Fruit fly (Drosophila melanogaster) whole organism, embryonic: ENCODE results near the gene CG1172.

ENCODE experiments used
- B-H1 ChIP-seq: fragments of 200-800 bp; sonication (Bioruptor generic); IDR thresholded peaks from 3 replicates; pipeline ENCODE4 v1.3.6; 2022; ENCODE audit warnings: missing biosample characterization, missing genetic modification characterization
- CG11504 ChIP-seq: fragments of 200-800 bp; sonication (Bioruptor generic); optimal IDR thresholded peaks from 3 replicates; lab custom pipeline; 2019; ENCODE audit warnings: missing biosample characterization, mild to moderate bottlenecking, missing genetic modification characterization, moderate library complexity
- CG11560 ChIP-seq: fragments of 200-800 bp; sonication (Bioruptor generic); IDR thresholded peaks from 3 replicates; pipeline ENCODE4 v1.3.6; 2022; ENCODE audit warnings: missing biosample characterization, missing genetic modification characterization
- CG12942 ChIP-seq: fragments of 200-800 bp; sonication (Bioruptor generic); optimal IDR thresholded peaks from 3 replicates; lab custom pipeline; 2016; ENCODE audit warnings: missing biosample characterization, missing genetic modification characterization
- CG14050 ChIP-seq: fragments of 200-800 bp; sonication (Bioruptor generic); IDR thresholded peaks from 3 replicates; pipeline ENCODE4 v1.3.6; 2022; ENCODE audit warnings: missing biosample characterization, missing genetic modification characterization
- CG17568 ChIP-seq: fragments of 200-800 bp; sonication (Bioruptor generic); optimal IDR thresholded peaks from 2 replicates; lab custom pipeline; 2018; ENCODE audit warnings: missing biosample characterization, mild to moderate bottlenecking, missing genetic modification characterization, moderate library complexity
- CG18599 ChIP-seq: fragments of 200-800 bp; sonication (Bioruptor generic); optimal IDR thresholded peaks from 3 replicates; lab custom pipeline; 2017; ENCODE audit warnings: missing biosample characterization, missing genetic modification characterization, mild to moderate bottlenecking, moderate library complexity, missing genetic modification reagents
- CG2116 ChIP-seq: fragments of 200-800 bp; sonication (Bioruptor generic); optimal IDR thresholded peaks from 3 replicates; lab custom pipeline; 2018; ENCODE audit warnings: missing biosample characterization, mild to moderate bottlenecking, missing genetic modification characterization
- CG2199 ChIP-seq: fragments of 200-800 bp; sonication (Bioruptor generic); IDR thresholded peaks from 3 replicates; pipeline ENCODE4 v1.3.6; 2022; ENCODE audit warnings: missing biosample characterization, missing genetic modification characterization
- CG2889 ChIP-seq: fragments of 200-800 bp; sonication (Bioruptor generic); IDR thresholded peaks from 3 replicates; pipeline ENCODE4 v1.3.6; 2022; ENCODE audit warnings: missing biosample characterization, missing genetic modification characterization
- CG31388 ChIP-seq: fragments of 200-800 bp; sonication (Bioruptor generic); optimal IDR thresholded peaks from 2 replicates; lab custom pipeline; 2016; ENCODE audit warnings: missing biosample characterization, missing genetic modification characterization
- CG3407 ChIP-seq: fragments of 200-800 bp; sonication (Bioruptor generic); optimal IDR thresholded peaks from 2 replicates; lab custom pipeline; 2018; ENCODE audit warnings: missing biosample characterization, mild to moderate bottlenecking, missing genetic modification characterization
- CG3847 ChIP-seq: fragments of 200-800 bp; sonication (Bioruptor generic); IDR thresholded peaks from 2 replicates; pipeline ENCODE4 v1.3.6; 2022; ENCODE audit warnings: missing biosample characterization, missing genetic modification characterization
- CG4854 ChIP-seq: fragments of 200-800 bp; sonication (Bioruptor generic); optimal IDR thresholded peaks from 2 replicates; lab custom pipeline; 2016; ENCODE audit warnings: missing biosample characterization, missing genetic modification characterization, inconsistent platforms
- CG6654 ChIP-seq: fragments of 200-800 bp; sonication (Bioruptor generic); optimal IDR thresholded peaks from 2 replicates; lab custom pipeline; 2017; ENCODE audit warnings: missing biosample characterization, mild to moderate bottlenecking, missing genetic modification characterization
- CG6683 ChIP-seq: fragments of 200-800 bp; sonication (Bioruptor generic); optimal IDR thresholded peaks from 2 replicates; lab custom pipeline; 2017; ENCODE audit warnings: missing biosample characterization, mild to moderate bottlenecking, missing genetic modification characterization, missing genetic modification reagents
- CG6813 ChIP-seq: fragments of 200-800 bp; sonication (Bioruptor generic); optimal IDR thresholded peaks from 2 replicates; lab custom pipeline; 2017; ENCODE audit warnings: missing biosample characterization, missing genetic modification characterization, mild to moderate bottlenecking, moderate library complexity, missing genetic modification reagents
- CG7357 ChIP-seq: fragments of 200-800 bp; sonication (Bioruptor generic); IDR thresholded peaks from 3 replicates; pipeline ENCODE4 v1.3.6; 2022; ENCODE audit warnings: missing biosample characterization, missing genetic modification characterization
- CG8281 ChIP-seq: fragments of 200-800 bp; sonication (Bioruptor generic); optimal IDR thresholded peaks from 2 replicates; lab custom pipeline; 2018; ENCODE audit warnings: missing biosample characterization, mild to moderate bottlenecking, missing genetic modification characterization, moderate library complexity
- CG9876 ChIP-seq: fragments of 200-800 bp; sonication (Bioruptor generic); optimal IDR thresholded peaks from 2 replicates; lab custom pipeline; 2016; ENCODE audit warnings: missing biosample characterization, missing genetic modification characterization
- Camta ChIP-seq: fragments of 200-800 bp; sonication (Bioruptor generic); optimal IDR thresholded peaks from 2 replicates; lab custom pipeline; 2016; ENCODE audit warnings: missing biosample characterization, missing genetic modification characterization
- Dad ChIP-seq: fragments of 200-800 bp; sonication (Bioruptor generic); optimal IDR thresholded peaks from 3 replicates; lab custom pipeline; 2016; ENCODE audit warnings: missing biosample characterization, missing genetic modification characterization
- Dfd ChIP-seq, 2 experiments: fragments of >200 bp; optimal IDR thresholded peaks; 2 replicates each; lab custom pipeline; 2017; ENCODE audit warnings: missing biosample characterization in 2 of 2, missing genetic modification characterization in 2 of 2
- Drgx ChIP-seq: fragments of 200-800 bp; sonication (Bioruptor generic); IDR thresholded peaks from 2 replicates; pipeline ENCODE4 v1.3.6; 2022; ENCODE audit warnings: missing biosample characterization, missing genetic modification characterization
- Ets97D ChIP-seq: fragments of 200-800 bp; sonication (Bioruptor generic); optimal IDR thresholded peaks from 3 replicates; lab custom pipeline; 2016; ENCODE audit warnings: missing biosample characterization, missing genetic modification characterization
- GATAe ChIP-seq: fragments of 200-800 bp; sonication (Bioruptor generic); conservative IDR thresholded peaks from 2 replicates; pipeline ENCODE4 v1.3.6; 2022; ENCODE audit warnings: missing biosample characterization, missing genetic modification characterization
- Gsc ChIP-seq: fragments of 200-800 bp; sonication (Bioruptor generic); IDR thresholded peaks from 2 replicates; pipeline ENCODE4 v1.3.6; 2022; ENCODE audit warnings: missing biosample characterization, missing genetic modification characterization
- HLH54F ChIP-seq: fragments of 200-800 bp; sonication (Bioruptor generic); optimal IDR thresholded peaks from 3 replicates; lab custom pipeline; 2016; ENCODE audit warnings: missing biosample characterization, missing genetic modification characterization
- HmgD ChIP-seq: fragments of 200-800 bp; sonication (Bioruptor generic); optimal IDR thresholded peaks from 3 replicates; lab custom pipeline; 2016; ENCODE audit warnings: missing biosample characterization, missing genetic modification characterization
- Rx ChIP-seq: fragments of 200-800 bp; sonication (Bioruptor generic); IDR thresholded peaks from 2 replicates; pipeline ENCODE4 v1.3.6; 2022; ENCODE audit warnings: missing biosample characterization, missing genetic modification characterization
- TFAM ChIP-seq: fragments of 200-800 bp; sonication (Bioruptor generic); optimal IDR thresholded peaks from 2 replicates; lab custom pipeline; 2017; ENCODE audit warnings: missing biosample characterization, missing genetic modification characterization, inconsistent platforms
- abd-A ChIP-seq: fragments of 200-800 bp; sonication (Bioruptor generic); optimal IDR thresholded peaks from 3 replicates; lab custom pipeline; 2019; ENCODE audit warnings: missing biosample characterization, mild to moderate bottlenecking, missing genetic modification characterization, moderate library complexity
- bsh ChIP-seq, 2 experiments: fragments of 200-800 bp; sonication (Bioruptor generic); optimal IDR thresholded peaks; 2 replicates each; lab custom pipeline; 2017 to 2018; ENCODE audit warnings: mild to moderate bottlenecking in 2 of 2, missing biosample characterization in 2 of 2, missing genetic modification characterization in 2 of 2, moderate library complexity in 1 of 2
- crp ChIP-seq, 2 experiments: fragments of 200-800 bp; sonication (Bioruptor generic); optimal IDR thresholded peaks; 2 replicates in 1 of 2; 3 replicates in 1 of 2; lab custom pipeline; 2017; ENCODE audit warnings: missing biosample characterization in 2 of 2, missing genetic modification characterization in 2 of 2, mild to moderate bottlenecking in 1 of 2, moderate library complexity in 1 of 2
- emc ChIP-seq: fragments of 200-800 bp; sonication (Bioruptor generic); optimal IDR thresholded peaks from 2 replicates; lab custom pipeline; 2016; ENCODE audit warnings: missing biosample characterization, missing genetic modification characterization
- fd64A ChIP-seq: fragments of 200-800 bp; sonication (Bioruptor generic); optimal IDR thresholded peaks from 3 replicates; lab custom pipeline; 2018; ENCODE audit warnings: missing biosample characterization, mild to moderate bottlenecking, missing genetic modification characterization
- fd96Cb ChIP-seq: fragments of 200-800 bp; sonication (Bioruptor generic); optimal IDR thresholded peaks from 2 replicates; lab custom pipeline; 2018; ENCODE audit warnings: missing biosample characterization, mild to moderate bottlenecking, missing genetic modification characterization, moderate library complexity
- ftz-f1 ChIP-seq: fragments of 200-800 bp; sonication (Bioruptor generic); optimal IDR thresholded peaks from 2 replicates; lab custom pipeline; 2016; ENCODE audit warnings: missing biosample characterization, missing genetic modification characterization
- grau ChIP-seq: fragments of 200-800 bp; optimal IDR thresholded peaks from 3 replicates; lab custom pipeline; 2019; ENCODE audit warnings: missing biosample characterization, mild to moderate bottlenecking, missing genetic modification characterization, moderate library complexity
- lilli ChIP-seq: fragments of 200-800 bp; sonication (Bioruptor generic); optimal IDR thresholded peaks from 3 replicates; lab custom pipeline; 2016; ENCODE audit warnings: missing biosample characterization, missing genetic modification characterization
- phol ChIP-seq: fragments of 200-800 bp; sonication (Bioruptor generic); optimal IDR thresholded peaks from 3 replicates; lab custom pipeline; 2018; ENCODE audit warnings: missing biosample characterization, mild to moderate bottlenecking, missing genetic modification characterization, moderate library complexity
- prd ChIP-seq, 3 experiments: fragments of >200 bp in 2 of 3; fragments of 200-800 bp in 1 of 3; sonication (Bioruptor generic) in 1 of 3; optimal IDR thresholded peaks in 2 of 3; IDR thresholded peaks in 1 of 3; 2 replicates in 2 of 3; 3 replicates in 1 of 3; pipeline versions ENCODE4 v1.3.6 to Lab custom; 2017 to 2022; ENCODE audit warnings: missing biosample characterization in 1 of 3, missing genetic modification characterization in 1 of 3
- ranshi ChIP-seq: fragments of 200-800 bp; sonication (Bioruptor generic); IDR thresholded peaks from 2 replicates; pipeline ENCODE4 v1.3.6; 2022; ENCODE audit warnings: missing biosample characterization, missing genetic modification characterization
- slou ChIP-seq: fragments of 200-800 bp; sonication (Bioruptor generic); optimal IDR thresholded peaks from 3 replicates; lab custom pipeline; 2016; ENCODE audit warnings: missing biosample characterization, missing genetic modification characterization
- tio ChIP-seq: fragments of 200-800 bp; sonication (Bioruptor generic); optimal IDR thresholded peaks from 2 replicates; lab custom pipeline; 2017; ENCODE audit warnings: missing biosample characterization, missing genetic modification characterization, inconsistent platforms
- trh ChIP-seq: fragments of 200-800 bp; sonication (Bioruptor generic); optimal IDR thresholded peaks from 2 replicates; lab custom pipeline; 2016; ENCODE audit warnings: missing biosample characterization, missing genetic modification characterization
- tx ChIP-seq: fragments of 200-800 bp; sonication (Bioruptor generic); optimal IDR thresholded peaks from 2 replicates; lab custom pipeline; 2016; ENCODE audit warnings: missing biosample characterization, missing genetic modification characterization
- vnd ChIP-seq: fragments of 200-800 bp; sonication (Bioruptor generic); IDR thresholded peaks from 3 replicates; pipeline ENCODE4 v1.3.6; 2022; ENCODE audit warnings: missing biosample characterization, missing genetic modification characterization; ENCODE audit not compliant: partially characterized antibody
- vvl ChIP-seq: fragments of 200-800 bp; sonication (Bioruptor generic); IDR thresholded peaks from 2 replicates; pipeline ENCODE4 v1.3.6; 2022; ENCODE audit warnings: missing biosample characterization, missing genetic modification characterization
- wek ChIP-seq: fragments of 200-800 bp; sonication (Bioruptor generic); optimal IDR thresholded peaks from 3 replicates; lab custom pipeline; 2018; ENCODE audit warnings: missing biosample characterization, mild to moderate bottlenecking, missing genetic modification characterization, moderate library complexity
- zfh1 ChIP-seq: fragments of 200-800 bp; sonication (Bioruptor generic); IDR thresholded peaks from 3 replicates; pipeline ENCODE4 v1.3.6; 2022; ENCODE audit warnings: missing biosample characterization, missing genetic modification characterization

Gene CG1172

DNA sequence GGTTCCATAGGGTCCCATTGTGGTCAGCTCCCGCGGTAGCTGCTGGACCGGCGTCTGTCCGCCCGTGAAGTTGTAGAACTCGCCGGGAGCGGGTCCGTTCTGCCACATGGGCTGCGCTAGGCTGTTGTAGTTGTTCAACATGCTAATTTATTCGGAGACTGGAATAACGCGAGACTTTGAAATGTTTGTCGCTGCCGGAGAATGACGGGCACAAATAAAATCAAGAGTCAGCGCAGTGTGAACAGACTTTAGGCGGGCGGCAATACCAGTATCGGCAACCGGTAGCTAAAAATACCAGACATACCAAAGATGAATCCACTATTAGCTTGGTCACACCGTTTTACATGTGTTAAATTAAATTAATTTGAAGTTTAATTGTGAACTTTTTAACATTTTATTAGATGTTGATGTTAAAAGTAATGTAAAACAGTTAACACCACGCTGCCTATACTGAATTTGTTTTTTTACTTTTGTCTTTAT, 35.7 kb upstream of the CG1172 start, which contains the start of gene Prosbeta7 (continued):
- TF ChIP-seq fd96Cb (tag; lab: Kevin White, UChicago) = no peak
- no peak for TF ChIP-seq lilli (GFP tag; lab: Kevin White, UChicago)
- TF ChIP-seq CG9876 = no peak
- no peak for TF ChIP-seq CG17568 (GFP tag; lab: Kevin White, UChicago)
- TF ChIP-seq ranshi (GFP tag; lab: Robert Waterston, UW) = no peak
- no peak for TF ChIP-seq fd64A (GFP tag; lab: Kevin White, UChicago)
- no peak for TF ChIP-seq Drgx (GFP tag; lab: Robert Waterston, UW)
- TF ChIP-seq trh (GFP tag; lab: Kevin White, UChicago) = no peak
- no peak for TF ChIP-seq abd-A (tag; lab: Kevin White, UChicago)
- no peak for TF ChIP-seq CG8281
- no peak for TF ChIP-seq CG2889 (GFP tag; lab: Robert Waterston, UW)
- TF ChIP-seq CG3407 = no peak
- TF ChIP-seq emc (GFP tag; lab: Kevin White, UChicago) = no peak
- TF ChIP-seq bsh (GFP tag; optimal IDR thresholded peaks at IDR 0.05; lab: Kevin White, UChicago) = no peak
- TF ChIP-seq Rx (GFP tag; lab: Robert Waterston, UW) = no peak
- no peak for TF ChIP-seq TFAM (GFP tag; lab: Kevin White, UChicago)
- no peak for TF ChIP-seq zfh1 (GFP tag; lab: Robert Waterston, UW)
- peak; percentile 10 for TF ChIP-seq phol (tag; lab: Kevin White, UChicago)
- no peak for TF ChIP-seq CG12942 (GFP tag; lab: Kevin White, UChicago)
- TF ChIP-seq wek (GFP tag; lab: Kevin White, UChicago) = no peak
- no peak for TF ChIP-seq CG6654 (GFP tag; lab: Kevin White, UChicago)
- peak; percentile 10 for TF ChIP-seq ftz-f1 (GFP tag; lab: Kevin White, UChicago)
- no peak for TF ChIP-seq CG6813 (GFP tag; lab: Kevin White, UChicago)
- no peak for TF ChIP-seq CG11560 (tag; lab: Robert Waterston, UW)
- TF ChIP-seq CG11504 (tag; lab: Kevin White, UChicago) = peak; percentile 28
- no peak for TF ChIP-seq CG3847
- no peak for TF ChIP-seq Dfd (GFP tag; optimal IDR thresholded peaks at IDR 0.05; lab: Kevin White, UChicago)
- TF ChIP-seq vnd (GFP tag; lab: Robert Waterston, UW) = peak; percentile 8; the same call in 1 of the 3 replicates
- TF ChIP-seq crp (GFP tag; optimal IDR thresholded peaks at IDR 0.05; lab: Kevin White, UChicago) = peak in 1 of 2 experiments; percentile 44
- TF ChIP-seq tx (GFP tag; lab: Kevin White, UChicago) = no peak
- TF ChIP-seq vvl (GFP tag; lab: Robert Waterston, UW) = no peak
- TF ChIP-seq CG7357 (GFP tag; lab: Robert Waterston, UW) = no peak
- TF ChIP-seq CG2116 (GFP tag; lab: Kevin White, UChicago) = peak; percentile 46
- TF ChIP-seq CG4854 (GFP tag; lab: Kevin White, UChicago) = no peak
- TF ChIP-seq tio (GFP tag; lab: Kevin White, UChicago) = no peak
- no peak for TF ChIP-seq CG2199 (GFP tag; lab: Robert Waterston, UW)
- TF ChIP-seq Ets97D (GFP tag; lab: Kevin White, UChicago) = peak; percentile 34
- TF ChIP-seq CG31388 (GFP tag; lab: Kevin White, UChicago) = no peak
- no peak for TF ChIP-seq Dad (GFP tag; lab: Kevin White, UChicago)
- TF ChIP-seq CG18599 (GFP tag; lab: Kevin White, UChicago) = no peak
- no peak for TF ChIP-seq Camta (GFP tag; lab: Kevin White, UChicago)
- no peak for TF ChIP-seq GATAe
- no peak for TF ChIP-seq HLH54F (GFP tag; lab: Kevin White, UChicago)
- no peak for TF ChIP-seq CG6683 (GFP tag; lab: Kevin White, UChicago)
- TF ChIP-seq CG14050 = no peak
- TF ChIP-seq grau = peak; percentile 4
- TF ChIP-seq prd (optimal IDR thresholded peaks at IDR 0.05; lab: Kevin White, UChicago) = no peak
- no peak for TF ChIP-seq prd (GFP tag; IDR thresholded peaks at IDR 0.05; lab: Robert Waterston, UW)
- no peak for TF ChIP-seq B-H1 (GFP tag; lab: Robert Waterston, UW)
- no peak for TF ChIP-seq slou (GFP tag; lab: Kevin White, UChicago)
- no peak for TF ChIP-seq HmgD (GFP tag; lab: Kevin White, UChicago)
- TF ChIP-seq Gsc (GFP tag; lab: Robert Waterston, UW) = no peak
